Fruit fly (Drosophila melanogaster) whole organism, wandering third instar larva: ENCODE data around the gene CG7326.
A peak's percentile ranks its signal among the peaks of the same experiment; 100 is the strongest.

ENCODE experiments used
- Abd-B ChIP-seq: fragments of >200 bp; optimal IDR thresholded peaks from 2 replicates; lab custom pipeline; 2017; ENCODE audit warnings: missing biosample characterization, missing genetic modification characterization
- CG32264 ChIP-seq: fragments of 200-800 bp; sonication (Bioruptor generic); optimal IDR thresholded peaks from 2 replicates; lab custom pipeline; 2016; ENCODE audit warnings: missing biosample characterization, missing genetic modification characterization
- CG9705 ChIP-seq: fragments of 200-800 bp; sonication (Bioruptor generic); optimal IDR thresholded peaks from 2 replicates; lab custom pipeline; 2018; ENCODE audit warnings: missing biosample characterization, mild to moderate bottlenecking, missing genetic modification characterization
- CrebA ChIP-seq: fragments of 200-800 bp; sonication (Bioruptor generic); optimal IDR thresholded peaks from 2 replicates; lab custom pipeline; 2016; ENCODE audit warnings: missing biosample characterization, mild to moderate bottlenecking, missing genetic modification characterization, borderline replicate concordance
- Dfd ChIP-seq: fragments of >200 bp; optimal IDR thresholded peaks from 2 replicates; lab custom pipeline; 2017; ENCODE audit warnings: missing biosample characterization, missing genetic modification characterization
- Dif ChIP-seq: fragments of 200-275, 200-300 bp; sonication (Bioruptor generic); optimal IDR thresholded peaks from 2 replicates; lab custom pipeline; 2018; ENCODE audit warnings: missing biosample characterization, missing genetic modification characterization; ENCODE audit not compliant: partially characterized antibody
- GATAd ChIP-seq: sonication (Bioruptor generic); optimal IDR thresholded peaks from 2 replicates; lab custom pipeline; 2016; ENCODE audit warnings: missing biosample characterization, missing genetic modification characterization
- HLH106 ChIP-seq: fragments of 200-800 bp; optimal IDR thresholded peaks from 3 replicates; lab custom pipeline; 2019; ENCODE audit warnings: missing biosample characterization, mild to moderate bottlenecking, missing genetic modification characterization, moderate library complexity
- Hnf4 ChIP-seq: fragments of 200-800 bp; sonication (Bioruptor generic); optimal IDR thresholded peaks from 2 replicates; lab custom pipeline; 2016; ENCODE audit warnings: missing biosample characterization, mild to moderate bottlenecking, missing genetic modification characterization
- Hr78 ChIP-seq: fragments of >200 bp; optimal IDR thresholded peaks from 2 replicates; lab custom pipeline; 2017; ENCODE audit warnings: missing biosample characterization, missing genetic modification characterization
- Hr83 ChIP-seq: fragments of 200-300 bp; sonication (Bioruptor generic); optimal IDR thresholded peaks from 2 replicates; lab custom pipeline; 2016; ENCODE audit warnings: missing biosample characterization, mild to moderate bottlenecking, missing genetic modification characterization, moderate library complexity; ENCODE audit not compliant: poor library complexity, severe bottlenecking
- Jra ChIP-seq: sonication (Bioruptor generic); optimal IDR thresholded peaks from 2 replicates; lab custom pipeline; 2016; ENCODE audit warnings: missing biosample characterization, missing genetic modification characterization
- Mio ChIP-seq: sonication (Bioruptor generic); optimal IDR thresholded peaks from 2 replicates; lab custom pipeline; 2016; ENCODE audit warnings: missing biosample characterization, missing genetic modification characterization
- Myc ChIP-seq: fragments of >200 bp; optimal IDR thresholded peaks from 2 replicates; lab custom pipeline; 2017
- N ChIP-seq: fragments of >200 bp; optimal IDR thresholded peaks from 2 replicates; lab custom pipeline; 2018; ENCODE audit warnings: missing biosample characterization, missing external identifiers, missing genetic modification characterization
- OdsH ChIP-seq: fragments of 200-800 bp; sonication (Bioruptor generic); optimal IDR thresholded peaks from 2 replicates; lab custom pipeline; 2016; ENCODE audit warnings: missing biosample characterization, mild to moderate bottlenecking, missing genetic modification characterization
- Rel ChIP-seq, 2 experiments: fragments of 200-800 bp; sonication (Bioruptor generic) in 1 of 2; optimal IDR thresholded peaks; 2 replicates in 1 of 2; 3 replicates in 1 of 2; lab custom pipeline; 2016 to 2019; ENCODE audit warnings: mild to moderate bottlenecking in 2 of 2, missing biosample characterization in 2 of 2, missing genetic modification characterization in 2 of 2, moderate library complexity in 1 of 2
- Sp1 ChIP-seq: fragments of 200-800 bp; sonication (Bioruptor generic); optimal IDR thresholded peaks from 3 replicates; lab custom pipeline; 2019; ENCODE audit warnings: missing biosample characterization, mild to moderate bottlenecking, missing genetic modification characterization, moderate library complexity
- Vsx2 ChIP-seq: fragments of 200-300, 225-300 bp; sonication (Bioruptor generic); optimal IDR thresholded peaks from 2 replicates; lab custom pipeline; 2018; ENCODE audit warnings: missing biosample characterization, missing genetic modification characterization; ENCODE audit not compliant: partially characterized antibody
- br ChIP-seq: fragments of 200-800 bp; sonication (Bioruptor generic); optimal IDR thresholded peaks from 2 replicates; lab custom pipeline; 2016; ENCODE audit warnings: missing biosample characterization, missing genetic modification characterization
- brk ChIP-seq: fragments of 200-800 bp; sonication (Bioruptor generic); optimal IDR thresholded peaks from 2 replicates; lab custom pipeline; 2016; ENCODE audit warnings: missing biosample characterization, mild to moderate bottlenecking, missing genetic modification characterization
- dl ChIP-seq, 2 experiments: fragments of 175-275, 200-275 bp in 1 of 2; fragments of 200-275 bp in 1 of 2; sonication (Bioruptor generic); optimal IDR thresholded peaks; lab custom pipeline; 2018; ENCODE audit warnings: mild to moderate bottlenecking in 2 of 2, missing biosample characterization in 2 of 2, missing genetic modification characterization in 2 of 2, moderate library complexity in 2 of 2; ENCODE audit not compliant: partially characterized antibody in 2 of 2, insufficient read depth in 1 of 2
- dmrt93B ChIP-seq: fragments of 200-800 bp; sonication (Bioruptor generic); optimal IDR thresholded peaks from 2 replicates; lab custom pipeline; 2018; ENCODE audit warnings: missing biosample characterization, mild to moderate bottlenecking, missing genetic modification characterization
- ey ChIP-seq: fragments of 200-800 bp; sonication (Bioruptor generic); optimal IDR thresholded peaks from 2 replicates; lab custom pipeline; 2016; ENCODE audit warnings: missing biosample characterization, missing genetic modification characterization
- foxo ChIP-seq, 2 experiments: fragments of 200-800 bp; sonication (Bioruptor generic); optimal IDR thresholded peaks; 2 replicates in 1 of 2; 3 replicates in 1 of 2; lab custom pipeline; 2016 to 2017; ENCODE audit warnings: missing biosample characterization in 2 of 2, missing genetic modification characterization in 2 of 2
- fru ChIP-seq: fragments of 200-800 bp; sonication (Bioruptor generic); optimal IDR thresholded peaks from 3 replicates; lab custom pipeline; 2016; ENCODE audit warnings: missing biosample characterization, mild to moderate bottlenecking, missing genetic modification characterization
- h ChIP-seq: fragments of 200-800 bp; sonication (Bioruptor generic); optimal IDR thresholded peaks from 3 replicates; lab custom pipeline; 2016; ENCODE audit warnings: missing biosample characterization, mild to moderate bottlenecking, missing genetic modification characterization
- jim ChIP-seq: fragments of 175-275, 200-325 bp; sonication (Bioruptor generic); optimal IDR thresholded peaks from 2 replicates; lab custom pipeline; 2016; ENCODE audit warnings: missing biosample characterization, mild to moderate bottlenecking, missing genetic modification characterization
- lola ChIP-seq: fragments of >200 bp; optimal IDR thresholded peaks from 2 replicates; lab custom pipeline; 2017; ENCODE audit warnings: missing biosample characterization, missing genetic modification characterization
- pan ChIP-seq: fragments of >200 bp; optimal IDR thresholded peaks from 2 replicates; lab custom pipeline; 2017
- psq ChIP-seq: fragments of 200-800 bp; sonication (Bioruptor generic); optimal IDR thresholded peaks from 3 replicates; lab custom pipeline; 2017; ENCODE audit warnings: missing biosample characterization, mild to moderate bottlenecking, missing genetic modification characterization, moderate library complexity
- rgr ChIP-seq: fragments of 200-800 bp; sonication (Bioruptor generic); optimal IDR thresholded peaks from 3 replicates; lab custom pipeline; 2016; ENCODE audit warnings: missing biosample characterization, mild to moderate bottlenecking, missing genetic modification characterization
- sage ChIP-seq: fragments of 200-800 bp; sonication (Bioruptor generic); optimal IDR thresholded peaks from 2 replicates; lab custom pipeline; 2016; ENCODE audit warnings: missing biosample characterization, mild to moderate bottlenecking, missing genetic modification characterization
- sv ChIP-seq: fragments of 200-800 bp; sonication (Bioruptor generic); optimal IDR thresholded peaks from 3 replicates; lab custom pipeline; 2016; ENCODE audit warnings: missing biosample characterization, missing genetic modification characterization
- tai ChIP-seq: sonication (Bioruptor generic); optimal IDR thresholded peaks from 2 replicates; lab custom pipeline; 2016; ENCODE audit warnings: missing biosample characterization, missing genetic modification characterization
- usp ChIP-seq: fragments of >200 bp; optimal IDR thresholded peaks from 2 replicates; lab custom pipeline; 2017; ENCODE audit warnings: missing biosample characterization, missing genetic modification characterization
- woc ChIP-seq: sonication (Bioruptor generic); optimal IDR thresholded peaks from 2 replicates; lab custom pipeline; 2016; ENCODE audit warnings: missing biosample characterization, mild to moderate bottlenecking, missing genetic modification characterization

The CG7326 gene

DNA sequence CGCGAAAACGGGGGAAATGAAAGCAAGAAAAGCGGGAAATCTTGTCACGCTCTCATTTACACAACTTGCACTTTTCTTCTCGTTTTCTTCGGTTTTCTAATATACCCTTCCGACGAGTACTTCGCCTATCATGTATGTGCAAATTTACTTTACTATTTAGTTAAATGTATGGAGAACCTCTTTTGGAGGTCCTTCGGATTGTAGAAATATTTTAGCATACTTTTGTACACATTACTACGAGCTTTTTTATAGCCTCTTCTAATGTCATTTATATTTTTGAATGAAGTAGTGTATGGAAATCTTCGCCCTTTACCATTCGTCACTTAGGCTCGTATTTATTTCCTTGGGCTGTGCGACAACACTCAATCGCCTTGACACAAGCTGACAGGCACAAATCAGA lies 33.7 kb upstream of the CG7326 start:
- TF ChIP-seq Rel (GFP tag; optimal IDR thresholded peaks at IDR 0.05; lab: Kevin White, UChicago) (no peak), Rel (tag; optimal IDR thresholded peaks at IDR 0.05; lab: Kevin White, UChicago) (no peak), Hr78 (GFP tag; lab: Kevin White, UChicago) (no peak), Dfd (no peak), Vsx2 (GFP tag; lab: Kevin White, UChicago) (no peak), dmrt93B (GFP tag; lab: Kevin White, UChicago) (no peak), Hnf4 (GFP tag; lab: Kevin White, UChicago) (no peak), dl (GFP tag; optimal IDR thresholded peaks at IDR 0.05; lab: Kevin White, UChicago; ENCODE audit: insufficient read depth in 1 of 2, partially characterized antibody in 2 of 2) (no peak)

dm6 chrX:18894146-18894545 lies 30.6 kb upstream of the CG7326 start, which contains the start of gene SdhBL:
Gene SdhBL (plus strand): TSS chrX:18894446.
- TF ChIP-seq Hr83 (GFP tag; lab: Kevin White, UChicago) (no peak), jim (GFP tag; lab: Kevin White, UChicago) (no peak), tai (no peak), br (no peak)

DNA sequence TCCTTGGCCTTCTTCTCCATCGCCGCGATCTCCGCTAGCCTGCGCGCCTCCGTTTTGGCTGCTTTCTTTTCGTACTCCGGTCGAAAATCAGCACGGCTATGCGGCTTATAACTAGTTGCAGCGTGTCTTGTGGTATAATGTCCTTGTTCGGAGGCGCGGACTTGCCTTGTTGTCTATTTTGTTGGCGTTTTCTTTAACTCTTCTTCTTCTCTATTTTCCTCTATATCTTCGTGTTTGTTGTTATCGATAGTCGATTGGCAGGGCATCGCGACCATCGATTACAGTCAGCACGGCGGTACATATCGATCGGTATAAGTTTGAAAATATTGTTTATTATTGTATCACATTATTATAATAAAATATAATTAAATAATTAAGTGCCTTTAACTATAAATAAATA lies 29.9 kb upstream of the CG7326 start, which contains the start of gene Flacc:
Gene Flacc, minus strand, starts transcription at position 204 of the 400 bp plus-strand sequence.
- TF ChIP-seq usp (GFP tag; lab: Kevin White, UChicago) (no peak), br (no peak), psq (GFP tag; lab: Kevin White, UChicago) (peak; percentile 65), pan (lab: Kevin White, UChicago) (no peak)

DNA sequence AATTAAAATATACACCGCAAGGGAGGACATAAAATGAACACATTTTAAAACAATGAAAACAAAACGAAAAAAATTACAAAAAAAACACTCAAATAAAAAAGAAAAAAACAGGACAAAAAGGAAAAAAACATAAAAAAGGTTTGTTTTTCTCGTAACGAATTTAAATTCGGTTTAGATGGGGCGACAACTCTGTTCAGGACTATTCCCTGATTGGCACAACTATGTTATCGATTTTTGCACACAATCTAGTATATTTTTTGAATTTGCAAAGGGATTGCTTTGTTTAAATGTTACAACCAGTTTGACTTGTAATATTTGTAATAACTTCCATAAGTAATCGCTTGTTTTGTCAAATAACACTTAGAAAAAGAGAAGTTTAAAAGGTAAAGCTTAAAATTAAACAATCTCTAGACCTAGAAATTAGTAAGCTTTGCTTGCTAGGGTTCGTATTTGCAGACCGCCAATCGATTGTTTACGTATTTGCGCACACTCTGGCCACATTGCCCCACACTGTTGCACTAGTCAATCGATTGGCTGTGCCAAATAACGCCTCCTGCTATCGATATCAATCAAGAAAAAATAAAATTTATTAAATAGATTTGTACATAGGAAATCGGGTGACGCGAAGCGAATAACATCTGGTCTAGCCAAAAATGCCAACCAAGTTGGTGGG lies 20.6 kb upstream of the CG7326 start, which contains the start of gene CG7332:
Gene CG7332, plus strand, starts transcription at position 515 of the 673 bp plus-strand sequence.
- TF ChIP-seq sage (GFP tag; lab: Kevin White, UChicago) (no peak), HLH106 (no peak), Abd-B (GFP tag; lab: Kevin White, UChicago) (no peak), h (GFP tag; lab: Kevin White, UChicago) (no peak), Hr83 (GFP tag; lab: Kevin White, UChicago) (no peak)

DNA sequence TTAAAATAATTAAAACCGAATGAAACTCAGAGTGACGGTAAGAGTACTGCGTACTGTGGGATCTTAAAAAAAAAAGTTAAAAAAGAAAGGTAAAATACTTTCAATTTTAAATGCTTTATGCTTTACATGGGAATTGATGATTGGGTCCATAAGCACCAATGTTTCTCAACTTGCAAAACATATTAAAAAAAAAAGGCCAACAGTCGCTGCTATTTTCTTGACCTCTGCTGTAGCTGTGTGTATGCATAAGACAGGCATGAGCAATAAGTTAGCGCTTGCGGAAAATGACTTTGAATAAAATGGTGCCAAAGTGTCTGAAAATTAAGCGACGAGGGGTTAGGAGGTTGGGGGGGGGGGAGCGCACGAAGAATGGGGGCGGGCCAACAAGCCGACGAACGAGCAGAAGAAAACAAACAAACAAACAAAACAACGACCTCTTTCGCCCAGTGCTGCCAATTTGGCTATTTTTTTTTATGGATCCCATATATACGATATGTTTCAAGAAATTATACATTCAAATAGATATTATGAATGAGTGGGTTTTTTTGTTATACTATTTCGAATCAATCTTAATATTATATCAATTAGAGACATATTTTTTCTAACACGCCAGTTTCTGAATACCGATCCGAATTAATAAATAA lies 6.0 kb upstream of the CG7326 start:
- peak; percentile 62 for TF ChIP-seq h (GFP tag; lab: Kevin White, UChicago)
- peak; percentile 56 for TF ChIP-seq OdsH
- TF ChIP-seq Dif (GFP tag; lab: Kevin White, UChicago): no peak
- TF ChIP-seq dl (GFP tag; optimal IDR thresholded peaks at IDR 0.05; lab: Kevin White, UChicago; ENCODE audit: insufficient read depth in 1 of 2, partially characterized antibody in 2 of 2): no peak
- TF ChIP-seq Dfd: no peak
- TF ChIP-seq sv (GFP tag; lab: Kevin White, UChicago): no peak
- TF ChIP-seq rgr (GFP tag; lab: Kevin White, UChicago): peak; percentile 67
- TF ChIP-seq woc (GFP tag; lab: Kevin White, UChicago): peak; percentile 27
- peak; percentile 60 for TF ChIP-seq Sp1 (GFP tag; lab: Kevin White, UChicago)
- TF ChIP-seq lola: no peak
- peak; percentile 64 for TF ChIP-seq br
- TF ChIP-seq CG32264: peak; percentile 19
- no peak for TF ChIP-seq Rel (GFP tag; optimal IDR thresholded peaks at IDR 0.05; lab: Kevin White, UChicago)
- TF ChIP-seq Rel (tag; optimal IDR thresholded peaks at IDR 0.05; lab: Kevin White, UChicago): no peak
- TF ChIP-seq Myc (lab: Kevin White, UChicago): peak; percentile 49
- TF ChIP-seq Hr83 (GFP tag; lab: Kevin White, UChicago): peak; percentile 57
- TF ChIP-seq CG9705 (GFP tag; lab: Kevin White, UChicago): no peak
- TF ChIP-seq ey (GFP tag; lab: Kevin White, UChicago): peak; percentile 64
- TF ChIP-seq tai: no peak
- TF ChIP-seq brk (GFP tag; lab: Kevin White, UChicago): no peak
- TF ChIP-seq Hr78 (GFP tag; lab: Kevin White, UChicago): no peak
- peak in 1 of 2 experiments; percentile 71 for TF ChIP-seq foxo (GFP tag; optimal IDR thresholded peaks at IDR 0.05; lab: Kevin White, UChicago)
- no peak for TF ChIP-seq Hnf4 (GFP tag; lab: Kevin White, UChicago)
- peak; percentile 72 for TF ChIP-seq fru (GFP tag; lab: Kevin White, UChicago)
- TF ChIP-seq sage (GFP tag; lab: Kevin White, UChicago): no peak
- no peak for TF ChIP-seq Abd-B (GFP tag; lab: Kevin White, UChicago)
- no peak for TF ChIP-seq CrebA (GFP tag; lab: Kevin White, UChicago)
- no peak for TF ChIP-seq GATAd (GFP tag; lab: Kevin White, UChicago)
- no peak for TF ChIP-seq usp (GFP tag; lab: Kevin White, UChicago)
- no peak for TF ChIP-seq Mio
- TF ChIP-seq Jra (GFP tag; lab: Kevin White, UChicago): no peak
- peak; percentile 39 for TF ChIP-seq HLH106
- TF ChIP-seq dmrt93B (GFP tag; lab: Kevin White, UChicago): no peak
- no peak for TF ChIP-seq jim (GFP tag; lab: Kevin White, UChicago)
- TF ChIP-seq N (GFP tag; lab: Kevin White, UChicago): no peak
